Worm (Caenorhabditis elegans) whole organism, midembryonic: Measurements from ENCODE around the gene icln-1.

ENCODE experiments used
- T22C8.4 ChIP-seq: fragments of 200-800 bp; sonication (Bioruptor generic); IDR thresholded peaks from 2 replicates; pipeline ENCODE4 v1.3.6; 2022; ENCODE audit warnings: missing genetic modification characterization, missing compliant biosample characterization
- flt-1 ChIP-seq: fragments of 200-800 bp; sonication (Bioruptor generic); IDR thresholded peaks from 2 replicates; pipeline ENCODE4 v1.3.6; 2022; ENCODE audit warnings: missing genetic modification characterization, missing compliant biosample characterization
- med-1 ChIP-seq: sonication (generic microtip); optimal IDR thresholded peaks from 2 replicates; lab custom pipeline; 2017; ENCODE audit warnings: missing genetic modification characterization, mild to moderate bottlenecking, missing compliant biosample characterization, antibody characterized with exemption, missing genetic modification reagents; ENCODE audit not compliant: insufficient read depth
- ref-1 ChIP-seq: fragments of 200-800 bp; sonication (Bioruptor generic); conservative IDR thresholded peaks from 2 replicates; pipeline ENCODE4 v1.3.6; 2022; ENCODE audit warnings: missing genetic modification reagents, missing genetic modification characterization, missing compliant biosample characterization
- ztf-29 ChIP-seq: fragments of 200-800 bp; sonication (Bioruptor generic); IDR thresholded peaks from 2 replicates; pipeline ENCODE4 v1.3.6; 2022; ENCODE audit warnings: missing genetic modification reagents, missing genetic modification characterization, missing compliant biosample characterization

ce11 chrIV:9118792-9119191, 23.3 kb upstream of the icln-1 start, which contains the start of gene nrfl-1:
- TF ChIP-seq ztf-29 (no peak), flt-1 (GFP tag; lab: Robert Waterston, UW) (no peak), ref-1 (GFP tag; lab: Robert Waterston, UW) (no peak), med-1 (GFP tag; lab: Kevin White, UChicago) (no peak), T22C8.4 (GFP tag; lab: Robert Waterston, UW) (no peak)
